Fruit fly (Drosophila melanogaster) whole organism, embryonic: ENCODE measurements around the gene cdi.

Experiments used
- BEAF-32 ChIP-seq: fragments of 200-800 bp; sonication (Bioruptor generic); optimal IDR thresholded peaks from 3 replicates; lab custom pipeline; 2017; ENCODE audit warnings: missing biosample characterization, missing genetic modification characterization, mild to moderate bottlenecking, moderate library complexity, missing genetic modification reagents
- Blimp-1 ChIP-seq: fragments of 200-800 bp; sonication (Bioruptor generic); optimal IDR thresholded peaks from 3 replicates; lab custom pipeline; 2018; ENCODE audit warnings: missing biosample characterization, missing genetic modification characterization, mild to moderate bottlenecking, moderate library complexity, missing genetic modification reagents
- CG10565 ChIP-seq: fragments of 200-800 bp; sonication (Bioruptor generic); optimal IDR thresholded peaks from 3 replicates; lab custom pipeline; 2016; ENCODE audit warnings: missing biosample characterization, mild to moderate bottlenecking, missing genetic modification characterization
- CG12155 ChIP-seq: fragments of 200-800 bp; sonication (Bioruptor generic); optimal IDR thresholded peaks from 3 replicates; lab custom pipeline; 2016; ENCODE audit warnings: missing biosample characterization, missing genetic modification characterization
- CG12769 ChIP-seq: fragments of 200-800 bp; sonication (Bioruptor generic); optimal IDR thresholded peaks from 2 replicates; lab custom pipeline; 2019; ENCODE audit warnings: missing biosample characterization, mild to moderate bottlenecking, missing genetic modification characterization, moderate library complexity
- CG14860 ChIP-seq: fragments of 200-800 bp; sonication (Bioruptor generic); IDR thresholded peaks from 3 replicates; pipeline ENCODE4 v1.3.6; 2022; ENCODE audit warnings: missing biosample characterization, missing genetic modification characterization; ENCODE audit not compliant: partially characterized antibody
- CG17568 ChIP-seq: fragments of 200-800 bp; sonication (Bioruptor generic); optimal IDR thresholded peaks from 2 replicates; lab custom pipeline; 2018; ENCODE audit warnings: missing biosample characterization, mild to moderate bottlenecking, missing genetic modification characterization, moderate library complexity
- CG1832 ChIP-seq: fragments of 200-800 bp; sonication (Bioruptor generic); optimal IDR thresholded peaks from 2 replicates; lab custom pipeline; 2017; ENCODE audit warnings: missing biosample characterization, mild to moderate bottlenecking, missing genetic modification characterization, inconsistent platforms
- CG18599 ChIP-seq: fragments of 200-800 bp; sonication (Bioruptor generic); optimal IDR thresholded peaks from 3 replicates; lab custom pipeline; 2017; ENCODE audit warnings: missing biosample characterization, missing genetic modification characterization, mild to moderate bottlenecking, moderate library complexity, missing genetic modification reagents
- CG2889 ChIP-seq: fragments of 200-800 bp; sonication (Bioruptor generic); IDR thresholded peaks from 3 replicates; pipeline ENCODE4 v1.3.6; 2022; ENCODE audit warnings: missing biosample characterization, missing genetic modification characterization
- CG31224 ChIP-seq: fragments of 200-800 bp; sonication (Bioruptor generic); IDR thresholded peaks from 2 replicates; pipeline ENCODE4 v1.3.6; 2022; ENCODE audit warnings: missing biosample characterization, missing genetic modification characterization
- CG3281 ChIP-seq: fragments of 200-800 bp; sonication (Bioruptor generic); optimal IDR thresholded peaks from 3 replicates; lab custom pipeline; 2017; ENCODE audit warnings: missing biosample characterization, mild to moderate bottlenecking, missing genetic modification characterization
- CG3726 ChIP-seq: fragments of 200-800 bp; sonication (Bioruptor generic); IDR thresholded peaks from 3 replicates; pipeline ENCODE4, ENCODE4 v1.3.6; 2022; ENCODE audit warnings: missing biosample characterization, missing genetic modification characterization
- CG4707 ChIP-seq: fragments of 200-800 bp; sonication (Bioruptor generic); optimal IDR thresholded peaks from 2 replicates; lab custom pipeline; 2018; ENCODE audit warnings: missing biosample characterization, mild to moderate bottlenecking, missing genetic modification characterization, moderate library complexity
- CG6254 ChIP-seq: fragments of 200-800 bp; sonication (Bioruptor generic); optimal IDR thresholded peaks from 3 replicates; lab custom pipeline; 2017; ENCODE audit warnings: mild to moderate bottlenecking, missing biosample characterization, missing genetic modification reagents, missing genetic modification characterization
- CG9437 ChIP-seq: fragments of 200-800 bp; sonication (Bioruptor generic); optimal IDR thresholded peaks from 2 replicates; lab custom pipeline; 2018; ENCODE audit warnings: missing biosample characterization, mild to moderate bottlenecking, missing genetic modification characterization
- CTCF ChIP-seq: fragments of 200-800 bp; sonication (Bioruptor generic); optimal IDR thresholded peaks from 2 replicates; lab custom pipeline; 2017; ENCODE audit warnings: missing biosample characterization, mild to moderate bottlenecking, missing genetic modification characterization, moderate library complexity
- Camta ChIP-seq: fragments of 200-800 bp; sonication (Bioruptor generic); optimal IDR thresholded peaks from 2 replicates; lab custom pipeline; 2016; ENCODE audit warnings: missing biosample characterization, missing genetic modification characterization
- Dbx ChIP-seq: fragments of 200-800 bp; sonication (Bioruptor generic); IDR thresholded peaks from 3 replicates; pipeline ENCODE4 v1.3.6; 2022; ENCODE audit warnings: missing biosample characterization, missing genetic modification characterization
- Dek ChIP-seq: fragments of 200-800 bp; sonication (Bioruptor generic); optimal IDR thresholded peaks from 3 replicates; lab custom pipeline; 2019; ENCODE audit warnings: missing biosample characterization, mild to moderate bottlenecking, missing genetic modification characterization, moderate library complexity
- Drgx ChIP-seq: fragments of 200-800 bp; sonication (Bioruptor generic); IDR thresholded peaks from 2 replicates; pipeline ENCODE4 v1.3.6; 2022; ENCODE audit warnings: missing biosample characterization, missing genetic modification characterization
- Fer1 ChIP-seq: fragments of 200-800 bp; sonication (Bioruptor generic); optimal IDR thresholded peaks from 2 replicates; lab custom pipeline; 2017; ENCODE audit warnings: missing biosample characterization, mild to moderate bottlenecking, missing genetic modification characterization
- Hmr ChIP-seq: fragments of 200-800 bp; sonication (Bioruptor generic); optimal IDR thresholded peaks from 3 replicates; lab custom pipeline; 2017; ENCODE audit warnings: mild to moderate bottlenecking, missing biosample characterization, missing genetic modification reagents, missing genetic modification characterization
- Hr39 ChIP-seq: fragments of >200 bp; optimal IDR thresholded peaks from 2 replicates; lab custom pipeline; 2017
- Hr51 ChIP-seq, 2 experiments: fragments of 200-800 bp; sonication (Bioruptor generic); optimal IDR thresholded peaks; 2 replicates in 1 of 2; 3 replicates in 1 of 2; lab custom pipeline; 2016 to 2018; ENCODE audit warnings: missing biosample characterization in 2 of 2, missing genetic modification characterization in 2 of 2, mild to moderate bottlenecking in 1 of 2, moderate library complexity in 1 of 2
- Lim3 ChIP-seq: fragments of 200-800 bp; sonication (Bioruptor generic); IDR thresholded peaks from 2 replicates; pipeline ENCODE4 v1.3.6; 2022; ENCODE audit warnings: missing biosample characterization, missing genetic modification characterization
- Nf-YA ChIP-seq: fragments of 200-800 bp; sonication (Bioruptor generic); IDR thresholded peaks from 2 replicates; pipeline ENCODE4 v1.3.6; 2022; ENCODE audit warnings: missing biosample characterization, missing genetic modification characterization
- Oaz ChIP-seq: fragments of 200-800 bp; sonication (Bioruptor generic); IDR thresholded peaks from 2 replicates; pipeline ENCODE4 v1.3.6; 2022; ENCODE audit warnings: missing biosample characterization, missing genetic modification characterization
- Poxn ChIP-seq: fragments of 200-800 bp; sonication (Bioruptor generic); IDR thresholded peaks from 2 replicates; pipeline ENCODE4 v1.3.6; 2022; ENCODE audit warnings: missing biosample characterization, missing genetic modification characterization
- Rfx ChIP-seq: fragments of 200-800 bp; sonication (Bioruptor generic); IDR thresholded peaks from 2 replicates; pipeline ENCODE4 v1.3.6; 2022; ENCODE audit warnings: missing biosample characterization, missing genetic modification characterization
- Side ChIP-seq: fragments of 200-800 bp; sonication (Bioruptor generic); optimal IDR thresholded peaks from 2 replicates; lab custom pipeline; 2016; ENCODE audit warnings: missing biosample characterization, missing genetic modification characterization
- Stat92E ChIP-seq, 3 experiments: fragments of >200 bp in 2 of 3; fragments of 200-800 bp in 1 of 3; sonication (Bioruptor generic) in 1 of 3; optimal IDR thresholded peaks; 2 replicates each; lab custom pipeline; 2017 to 2019; ENCODE audit warnings: missing biosample characterization in 3 of 3, missing genetic modification characterization in 3 of 3, mild to moderate bottlenecking in 1 of 3, moderate library complexity in 1 of 3
- Tbp ChIP-seq: fragments of >200 bp; optimal IDR thresholded peaks from 2 replicates; lab custom pipeline; 2018; ENCODE audit warnings: missing biosample characterization, missing genetic modification characterization
- YL-1 ChIP-seq: fragments of 200-800 bp; sonication (Bioruptor generic); optimal IDR thresholded peaks from 3 replicates; lab custom pipeline; 2017; ENCODE audit warnings: missing biosample characterization, mild to moderate bottlenecking, missing genetic modification characterization
- ab ChIP-seq: fragments of 200-800 bp; sonication (Bioruptor generic); optimal IDR thresholded peaks from 2 replicates; lab custom pipeline; 2016; ENCODE audit warnings: missing biosample characterization, missing genetic modification characterization
- ac ChIP-seq: fragments of 200-800 bp; sonication (Bioruptor generic); optimal IDR thresholded peaks from 3 replicates; lab custom pipeline; 2017; ENCODE audit warnings: missing biosample characterization, mild to moderate bottlenecking, missing genetic modification characterization
- ash1 ChIP-seq: fragments of 200-800 bp; sonication (Bioruptor generic); optimal IDR thresholded peaks from 2 replicates; lab custom pipeline; 2018; ENCODE audit warnings: missing biosample characterization, mild to moderate bottlenecking, missing genetic modification characterization
- bigmax ChIP-seq: fragments of 200-800 bp; sonication (Bioruptor generic); optimal IDR thresholded peaks from 2 replicates; lab custom pipeline; 2018; ENCODE audit warnings: missing biosample characterization, mild to moderate bottlenecking, missing genetic modification characterization
- cg ChIP-seq: fragments of 200-800 bp; sonication (Bioruptor generic); optimal IDR thresholded peaks from 3 replicates; lab custom pipeline; 2019; ENCODE audit warnings: missing biosample characterization, mild to moderate bottlenecking, missing genetic modification characterization, moderate library complexity
- ci ChIP-seq: fragments of 200-800 bp; sonication (Bioruptor generic); IDR thresholded peaks from 3 replicates; pipeline ENCODE4 v1.3.6; 2022; ENCODE audit warnings: missing biosample characterization, missing genetic modification characterization
- corto ChIP-seq: fragments of 200-800 bp; sonication (Bioruptor generic); optimal IDR thresholded peaks from 2 replicates; lab custom pipeline; 2016; ENCODE audit warnings: missing biosample characterization, mild to moderate bottlenecking, missing genetic modification characterization, moderate library complexity
- dmrt99B ChIP-seq: fragments of 200-800 bp; sonication (Bioruptor generic); optimal IDR thresholded peaks from 2 replicates; lab custom pipeline; 2018; ENCODE audit warnings: missing biosample characterization, mild to moderate bottlenecking, missing genetic modification characterization, moderate library complexity
- fd102C ChIP-seq: fragments of 200-800 bp; sonication (Bioruptor generic); optimal IDR thresholded peaks from 2 replicates; lab custom pipeline; 2018; ENCODE audit warnings: missing biosample characterization, mild to moderate bottlenecking, missing genetic modification characterization, moderate library complexity
- grau ChIP-seq: fragments of 200-800 bp; optimal IDR thresholded peaks from 3 replicates; lab custom pipeline; 2019; ENCODE audit warnings: missing biosample characterization, mild to moderate bottlenecking, missing genetic modification characterization, moderate library complexity
- h ChIP-seq: fragments of >200 bp; optimal IDR thresholded peaks from 2 replicates; lab custom pipeline; 2017
- hbn ChIP-seq: fragments of 200-800 bp; sonication (Bioruptor generic); IDR thresholded peaks from 2 replicates; pipeline ENCODE4 v1.3.6; 2022; ENCODE audit warnings: missing biosample characterization, missing genetic modification characterization; ENCODE audit not compliant: partially characterized antibody
- hth ChIP-seq: fragments of >200 bp; optimal IDR thresholded peaks from 2 replicates; lab custom pipeline; 2017; ENCODE audit warnings: inconsistent platforms
- kah ChIP-seq: fragments of 200-800 bp; sonication (Bioruptor generic); optimal IDR thresholded peaks from 2 replicates; lab custom pipeline; 2018; ENCODE audit warnings: missing biosample characterization, mild to moderate bottlenecking, missing genetic modification characterization
- salm ChIP-seq: fragments of 200-800 bp; sonication (Bioruptor generic); optimal IDR thresholded peaks from 2 replicates; lab custom pipeline; 2018; ENCODE audit warnings: missing biosample characterization, mild to moderate bottlenecking, missing genetic modification characterization
- slou ChIP-seq: fragments of 200-800 bp; sonication (Bioruptor generic); optimal IDR thresholded peaks from 3 replicates; lab custom pipeline; 2016; ENCODE audit warnings: missing biosample characterization, missing genetic modification characterization
- trem ChIP-seq: fragments of 200-800 bp; optimal IDR thresholded peaks from 3 replicates; lab custom pipeline; 2019; ENCODE audit warnings: missing biosample characterization, mild to moderate bottlenecking, missing genetic modification characterization, moderate library complexity
- zf30C ChIP-seq: fragments of 200-800 bp; sonication (Bioruptor generic); optimal IDR thresholded peaks from 3 replicates; lab custom pipeline; 2018; ENCODE audit warnings: missing biosample characterization, mild to moderate bottlenecking, missing genetic modification characterization

Gene cdi

DNA sequence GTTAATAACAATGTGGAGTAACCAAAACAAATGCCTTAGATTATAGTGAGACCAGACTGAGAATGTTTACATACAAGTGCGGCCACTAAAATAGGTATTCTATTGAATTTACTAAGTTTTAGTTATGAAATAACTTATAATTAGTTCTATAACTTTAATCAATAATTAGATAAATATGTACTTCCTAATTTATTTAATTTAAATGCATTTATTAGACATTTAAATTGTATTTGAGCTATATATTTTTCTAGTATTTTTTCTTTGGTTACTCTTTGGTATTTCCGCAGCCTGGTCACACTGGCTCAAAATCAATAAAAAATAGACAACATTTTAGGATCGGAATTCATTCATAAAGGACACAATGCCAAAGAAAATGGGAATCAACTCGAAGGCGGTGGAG, 62.9 kb downstream of the cdi start, which contains the start of the genes Prp18 and CG6013:
Gene Prp18, minus strand, starts transcription at position 62 of the 400 bp plus-strand sequence.
Gene CG6013, plus strand, starts transcription at position 294 of the 400 bp plus-strand sequence.
- TF ChIP-seq Hmr: peak; percentile 44
- no peak for TF ChIP-seq Rfx (GFP tag; lab: Robert Waterston, UW)
- TF ChIP-seq CG18599 (GFP tag; lab: Kevin White, UChicago): peak; percentile 54
- no peak for TF ChIP-seq CG2889 (GFP tag; lab: Robert Waterston, UW)
- TF ChIP-seq fd102C (GFP tag; lab: Kevin White, UChicago): no peak
- TF ChIP-seq Blimp-1 (GFP tag; lab: Kevin White, UChicago): peak; percentile 61
- TF ChIP-seq ash1: no peak
- TF ChIP-seq grau: peak; percentile 80
- no peak for TF ChIP-seq Side (GFP tag; lab: Kevin White, UChicago)
- no peak for TF ChIP-seq CG1832 (GFP tag; lab: Kevin White, UChicago)
- no peak for TF ChIP-seq ab (GFP tag; lab: Kevin White, UChicago)
- TF ChIP-seq Nf-YA (GFP tag; lab: Robert Waterston, UW): no peak
- TF ChIP-seq CG3281 (GFP tag; lab: Kevin White, UChicago): no peak
- TF ChIP-seq CTCF: no peak
- TF ChIP-seq Poxn (GFP tag; lab: Robert Waterston, UW): no peak
- TF ChIP-seq CG10565: no peak
- peak; percentile 47 for TF ChIP-seq YL-1 (GFP tag; lab: Kevin White, UChicago)
- TF ChIP-seq bigmax (GFP tag; lab: Kevin White, UChicago): no peak
- TF ChIP-seq Camta (GFP tag; lab: Kevin White, UChicago): no peak
- TF ChIP-seq Dbx (GFP tag; lab: Robert Waterston, UW): 0 out of 3 replicates have a peak, but pooled peaks have one; percentile 22
- TF ChIP-seq CG9437 (GFP tag; lab: Kevin White, UChicago): peak; percentile 13
- no peak for TF ChIP-seq hth (lab: Kevin White, UChicago)
- TF ChIP-seq CG17568 (GFP tag; lab: Kevin White, UChicago): no peak
- no peak for TF ChIP-seq CG3726
- TF ChIP-seq BEAF-32 (GFP tag; lab: Kevin White, UChicago): peak; percentile 18
- peak; percentile 12 for TF ChIP-seq kah (GFP tag; lab: Kevin White, UChicago)
- TF ChIP-seq zf30C (GFP tag; lab: Kevin White, UChicago): no peak
- TF ChIP-seq CG12155: peak; percentile 46
- no peak for TF ChIP-seq hbn (GFP tag; lab: Robert Waterston, UW)
- peak; percentile 64 for TF ChIP-seq dmrt99B (tag; lab: Kevin White, UChicago)
- TF ChIP-seq ac (GFP tag; lab: Kevin White, UChicago): no peak
- TF ChIP-seq Stat92E (GFP tag; optimal IDR thresholded peaks at IDR 0.05; lab: Kevin White, UChicago): peak in 1 of 3 experiments; percentile 40
- no peak for TF ChIP-seq Oaz (GFP tag; lab: Robert Waterston, UW)
- TF ChIP-seq salm (tag; lab: Kevin White, UChicago): peak; percentile 7
- TF ChIP-seq Drgx (GFP tag; lab: Robert Waterston, UW): no peak
- TF ChIP-seq Hr51 (GFP tag; optimal IDR thresholded peaks at IDR 0.05; lab: Kevin White, UChicago): peak in 1 of 2 experiments; percentile 68
- peak; percentile 14 for TF ChIP-seq CG6254 (GFP tag; lab: Kevin White, UChicago)
- no peak for TF ChIP-seq corto
- no peak for TF ChIP-seq Lim3 (GFP tag; lab: Robert Waterston, UW)
- TF ChIP-seq Tbp (GFP tag; lab: Kevin White, UChicago): no peak
- TF ChIP-seq h (lab: Kevin White, UChicago): no peak
- TF ChIP-seq slou (GFP tag; lab: Kevin White, UChicago): no peak
- no peak for TF ChIP-seq CG31224
- TF ChIP-seq CG4707 (GFP tag; lab: Kevin White, UChicago): no peak
- no peak for TF ChIP-seq Hr39 (lab: Kevin White, UChicago)
- no peak for TF ChIP-seq ci (GFP tag; lab: Robert Waterston, UW)
- TF ChIP-seq CG12769 (tag; lab: Kevin White, UChicago): peak; percentile 3
- no peak for TF ChIP-seq cg (GFP tag; lab: Kevin White, UChicago)
- TF ChIP-seq Dek: peak; percentile 64
- TF ChIP-seq trem (tag; lab: Kevin White, UChicago): peak; percentile 75
- no peak for TF ChIP-seq CG14860 (GFP tag; lab: Robert Waterston, UW)
- no peak for TF ChIP-seq Fer1
